Worm (Caenorhabditis elegans) whole organism, young adult: ENCODE results near the gene jun-1.

Experiments used
- B0035.1 ChIP-seq: sonication (generic microtip); optimal IDR thresholded peaks from 2 replicates; lab custom pipeline; 2016; ENCODE audit warnings: missing genetic modification characterization, mild to moderate bottlenecking, missing compliant biosample characterization, missing genotype, missing genetic modification reagents
- B0261.1 ChIP-seq: sonication (generic microtip); optimal IDR thresholded peaks from 2 replicates; lab custom pipeline; 2016; ENCODE audit warnings: mild to moderate bottlenecking, missing genetic modification characterization, moderate library complexity, missing compliant biosample characterization
- B0336.3 ChIP-seq: fragments of 200-800 bp; sonication (Bioruptor generic); IDR thresholded peaks from 2 replicates; pipeline ENCODE4 v1.3.6; 2022; ENCODE audit warnings: missing genetic modification characterization, missing compliant biosample characterization
- F23B12.7 ChIP-seq: sonication (generic microtip); optimal IDR thresholded peaks from 2 replicates; lab custom pipeline; 2017; ENCODE audit warnings: missing genetic modification characterization, mild to moderate bottlenecking, missing compliant biosample characterization, antibody characterized with exemption, moderate library complexity; ENCODE audit not compliant: insufficient read depth
- F33H1.4 ChIP-seq: fragments of 200-800 bp; sonication (Bioruptor generic); IDR thresholded peaks from 2 replicates; pipeline ENCODE4 v1.3.6; 2022; ENCODE audit warnings: missing genetic modification reagents, missing genetic modification characterization, missing compliant biosample characterization
- F55B11.4 ChIP-seq: sonication (generic microtip); optimal IDR thresholded peaks from 2 replicates; lab custom pipeline; 2016; ENCODE audit warnings: missing compliant biosample characterization, missing genetic modification characterization, borderline replicate concordance; ENCODE audit not compliant: insufficient read depth
- F57A8.1 ChIP-seq: fragments of 200-800 bp; sonication (Bioruptor generic); optimal IDR thresholded peaks from 2 replicates; lab custom pipeline; 2018; ENCODE audit warnings: mild to moderate bottlenecking, missing genetic modification characterization, moderate library complexity, missing compliant biosample characterization
- F57C9.4 ChIP-seq: sonication (generic microtip); optimal IDR thresholded peaks from 2 replicates; lab custom pipeline; 2017; ENCODE audit warnings: mild to moderate bottlenecking, missing genetic modification characterization, missing compliant biosample characterization
- K12H6.12 ChIP-seq: fragments of 200-800 bp; sonication (Bioruptor generic); optimal IDR thresholded peaks from 2 replicates; lab custom pipeline; 2018; ENCODE audit warnings: mild to moderate bottlenecking, missing genetic modification characterization, missing compliant biosample characterization
- T07F8.4 ChIP-seq: sonication (generic microtip); optimal IDR thresholded peaks from 2 replicates; lab custom pipeline; 2016; ENCODE audit warnings: mild to moderate bottlenecking, missing genetic modification characterization, moderate library complexity, missing compliant biosample characterization
- Y79H2A.3 ChIP-seq: fragments of 200-800 bp; sonication (Bioruptor generic); conservative IDR thresholded peaks from 2 replicates; pipeline ENCODE4 v1.3.6; 2022; ENCODE audit warnings: missing genetic modification reagents, missing genetic modification characterization, missing compliant biosample characterization
- atf-7 ChIP-seq: sonication (generic microtip); optimal IDR thresholded peaks from 2 replicates; lab custom pipeline; 2017; ENCODE audit warnings: mild to moderate bottlenecking, missing genetic modification characterization, missing compliant biosample characterization
- cebp-2 ChIP-seq: fragments of 200-800 bp; sonication (Bioruptor generic); IDR thresholded peaks from 2 replicates; pipeline ENCODE4 v1.3.6; 2022; ENCODE audit warnings: missing genetic modification characterization, missing compliant biosample characterization
- ceh-40 ChIP-seq: fragments of 200-800 bp; sonication (Bioruptor generic); IDR thresholded peaks from 2 replicates; pipeline ENCODE4 v1.3.6; 2022; ENCODE audit warnings: missing genetic modification characterization, missing compliant biosample characterization
- dox-1 ChIP-seq: fragments of 200-800 bp; sonication (Bioruptor generic); IDR thresholded peaks from 2 replicates; pipeline ENCODE4 v1.3.6; 2022; ENCODE audit warnings: missing genetic modification reagents, missing genetic modification characterization, missing compliant biosample characterization
- efl-1 ChIP-seq: fragments of 150-350 bp; optimal IDR thresholded peaks from 2 replicates; lab custom pipeline; 2014; ENCODE audit warnings: missing biosample characterization, missing genetic modification reagents, missing genetic modification characterization
- fkh-3 ChIP-seq: sonication (generic microtip); optimal IDR thresholded peaks from 2 replicates; lab custom pipeline; 2016; ENCODE audit warnings: mild to moderate bottlenecking, missing genetic modification characterization, missing compliant biosample characterization
- him-1 ChIP-seq: sonication (generic microtip); optimal IDR thresholded peaks from 2 replicates; lab custom pipeline; 2016; ENCODE audit warnings: missing genotype, missing genetic modification reagents, missing genetic modification characterization, missing compliant biosample characterization
- hsf-1 ChIP-seq: fragments of 200-800 bp; sonication (Bioruptor generic); IDR thresholded peaks from 2 replicates; pipeline ENCODE4 v1.3.6; 2022; ENCODE audit warnings: missing genetic modification reagents, missing genetic modification characterization, missing compliant biosample characterization
- let-607 ChIP-seq, 2 experiments: fragments of 200-800 bp in 1 of 2; sonication (Bioruptor generic) in 1 of 2; sonication (generic microtip) in 1 of 2; optimal IDR thresholded peaks; 2 replicates each; lab custom pipeline; 2016 to 2018; ENCODE audit warnings: mild to moderate bottlenecking in 2 of 2, missing compliant biosample characterization in 2 of 2, missing genetic modification characterization in 2 of 2, moderate library complexity in 2 of 2, missing genotype in 1 of 2
- lin-26 ChIP-seq: fragments of 200-800 bp; sonication (Bioruptor generic); IDR thresholded peaks from 2 replicates; pipeline ENCODE4 v1.3.6; 2022; ENCODE audit warnings: missing genetic modification reagents, missing genetic modification characterization, missing compliant biosample characterization
- lin-40 ChIP-seq: sonication (generic microtip); optimal IDR thresholded peaks from 2 replicates; lab custom pipeline; 2016; ENCODE audit warnings: missing genetic modification characterization, mild to moderate bottlenecking, missing compliant biosample characterization, missing genotype, missing genetic modification reagents
- lir-1 ChIP-seq: fragments of 200-800 bp; sonication (Bioruptor generic); conservative IDR thresholded peaks from 2 replicates; pipeline ENCODE4 v1.3.6; 2022; ENCODE audit warnings: missing genetic modification reagents, missing genetic modification characterization, missing compliant biosample characterization
- lsy-27 ChIP-seq: sonication (generic microtip); optimal IDR thresholded peaks from 2 replicates; lab custom pipeline; 2017; ENCODE audit warnings: missing genetic modification characterization, mild to moderate bottlenecking, missing compliant biosample characterization, antibody characterized with exemption, missing genotype, borderline replicate concordance; ENCODE audit not compliant: insufficient read depth
- madf-10 ChIP-seq: sonication (generic microtip); optimal IDR thresholded peaks from 2 replicates; lab custom pipeline; 2016; ENCODE audit warnings: mild to moderate bottlenecking, missing genetic modification characterization, missing compliant biosample characterization
- madf-3 ChIP-seq: fragments of 200-800 bp; sonication (Bioruptor generic); IDR thresholded peaks from 2 replicates; pipeline ENCODE4 v1.3.6; 2022; ENCODE audit warnings: missing genetic modification reagents, missing genetic modification characterization, missing compliant biosample characterization
- madf-8 ChIP-seq: fragments of 200-800 bp; sonication (Bioruptor generic); conservative IDR thresholded peaks from 2 replicates; pipeline ENCODE4 v1.3.6; 2022; ENCODE audit warnings: missing genetic modification reagents, missing genetic modification characterization, missing compliant biosample characterization
- mxl-1 ChIP-seq: sonication (generic microtip); optimal IDR thresholded peaks from 2 replicates; lab custom pipeline; 2016; ENCODE audit warnings: missing genetic modification characterization, missing compliant biosample characterization
- nhr-179 ChIP-seq: sonication (generic microtip); optimal IDR thresholded peaks from 2 replicates; lab custom pipeline; 2016; ENCODE audit warnings: mild to moderate bottlenecking, missing genetic modification characterization, missing compliant biosample characterization
- nhr-80 ChIP-seq: sonication (generic microtip); optimal IDR thresholded peaks from 2 replicates; lab custom pipeline; 2016; ENCODE audit warnings: missing genetic modification characterization, missing compliant biosample characterization
- nhr-90 ChIP-seq: sonication (generic microtip); optimal IDR thresholded peaks from 2 replicates; lab custom pipeline; 2016; ENCODE audit warnings: missing genotype, mild to moderate bottlenecking, missing genetic modification characterization, missing compliant biosample characterization
- rec-8 ChIP-seq, 2 experiments: sonication (generic microtip); optimal IDR thresholded peaks; 2 replicates each; lab custom pipeline; 2016; ENCODE audit warnings: mild to moderate bottlenecking in 2 of 2, missing genetic modification characterization in 2 of 2, missing genetic modification reagents in 2 of 2, missing genotype in 2 of 2, missing biosample characterization in 1 of 2, missing compliant biosample characterization in 1 of 2, moderate library complexity in 1 of 2
- repo-1 ChIP-seq: sonication (generic microtip); optimal IDR thresholded peaks from 2 replicates; lab custom pipeline; 2017; ENCODE audit warnings: mild to moderate bottlenecking, missing genetic modification characterization, missing compliant biosample characterization
- sdz-38 ChIP-seq: sonication (generic microtip); optimal IDR thresholded peaks from 2 replicates; lab custom pipeline; 2016; ENCODE audit warnings: missing genotype, missing genetic modification characterization, missing compliant biosample characterization
- tbx-9 ChIP-seq: sonication (generic microtip); optimal IDR thresholded peaks from 2 replicates; lab custom pipeline; 2016; ENCODE audit warnings: borderline replicate concordance, missing genetic modification characterization, inconsistent platforms, missing compliant biosample characterization
- xnd-1 ChIP-seq: sonication (generic microtip); optimal IDR thresholded peaks from 2 replicates; lab custom pipeline; 2016; ENCODE audit warnings: missing genotype, missing genetic modification reagents, missing genetic modification characterization, missing compliant biosample characterization
- ztf-28 ChIP-seq: fragments of 200-800 bp; sonication (Bioruptor generic); IDR thresholded peaks from 2 replicates; pipeline ENCODE4 v1.3.6; 2022; ENCODE audit warnings: missing genetic modification reagents, missing genetic modification characterization, missing compliant biosample characterization
- ztf-3 ChIP-seq: fragments of 200-800 bp; sonication (Bioruptor generic); optimal IDR thresholded peaks from 2 replicates; lab custom pipeline; 2018; ENCODE audit warnings: mild to moderate bottlenecking, missing genetic modification characterization, missing compliant biosample characterization

Gene jun-1

ce11 chrII:9124353-9124752 is 11.4 kb downstream of the jun-1 start:
- no peak for TF ChIP-seq rec-8 (tag; optimal IDR thresholded peaks at IDR 0.05; lab: Kevin White, UChicago)
- no peak for TF ChIP-seq atf-7 (tag; lab: Kevin White, UChicago)
- no peak for TF ChIP-seq xnd-1 (tag; lab: Kevin White, UChicago)
- no peak for TF ChIP-seq K12H6.12 (tag; lab: Kevin White, UChicago)
- TF ChIP-seq him-1: no peak
- no peak for TF ChIP-seq ceh-40 (GFP tag; lab: Robert Waterston, UW)
- no peak for TF ChIP-seq F33H1.4 (GFP tag; lab: Robert Waterston, UW)
- TF ChIP-seq B0035.1 (tag; lab: Kevin White, UChicago): no peak
- TF ChIP-seq efl-1 (GFP tag; lab: Kevin White, UChicago): no peak

ce11 chrII:9125007-9125406 is 12.1 kb downstream of the jun-1 start:
- TF ChIP-seq B0336.3 (GFP tag; lab: Robert Waterston, UW) (no peak), nhr-80 (tag; lab: Kevin White, UChicago) (peak; percentile 12)
- TF ChIP-seq, all 124 proteins: peak for 1

ce11 chrII:9126965-9127364 is 14.0 kb downstream of the jun-1 start:
- TF ChIP-seq madf-8 (GFP tag; lab: Robert Waterston, UW): no peak
- no peak for TF ChIP-seq T07F8.4 (tag; lab: Kevin White, UChicago)
- TF ChIP-seq repo-1: no peak
- TF ChIP-seq tbx-9 (tag; lab: Kevin White, UChicago): no peak
- no peak for TF ChIP-seq F23B12.7 (tag; lab: Kevin White, UChicago)
- TF ChIP-seq nhr-90 (tag; lab: Kevin White, UChicago): no peak
- TF ChIP-seq sdz-38: no peak
- TF ChIP-seq B0035.1 (tag; lab: Kevin White, UChicago): no peak
- TF ChIP-seq dox-1 (GFP tag; lab: Robert Waterston, UW): no peak
- TF ChIP-seq ztf-28 (GFP tag; lab: Robert Waterston, UW): no peak
- no peak for TF ChIP-seq F57A8.1
- no peak for TF ChIP-seq madf-3
- TF ChIP-seq F55B11.4 (tag; lab: Kevin White, UChicago): no peak
- TF ChIP-seq lin-40 (tag; lab: Kevin White, UChicago): no peak

- TF ChIP-seq repo-1 (no peak), ztf-3 (GFP tag; lab: Kevin White, UChicago) (no peak), F57C9.4 (tag; lab: Kevin White, UChicago) (no peak), let-607 (tag; optimal IDR thresholded peaks at IDR 0.05; lab: Kevin White, UChicago) (no peak), mxl-1 (tag; lab: Kevin White, UChicago) (no peak), hsf-1 (no peak), lsy-27 (tag; lab: Kevin White, UChicago) (no peak), cebp-2 (no peak), lin-26 (GFP tag; lab: Robert Waterston, UW) (no peak), B0261.1 (tag; lab: Kevin White, UChicago) (no peak), nhr-179 (tag; lab: Kevin White, UChicago) (no peak), fkh-3 (no peak), madf-10 (tag; lab: Kevin White, UChicago) (no peak), madf-8 (GFP tag; lab: Robert Waterston, UW) (no peak), lir-1 (GFP tag; lab: Robert Waterston, UW) (no peak), Y79H2A.3 (GFP tag; lab: Robert Waterston, UW) (no peak)
These were observed 14.4 kb downstream of the jun-1 start for ce11 chrII:9127379-9127778.
